Fruit fly (Drosophila melanogaster): Measurements from ENCODE around the gene CG14540.
A peak's percentile ranks its signal among the peaks of the same experiment; 100 is the strongest.

Gene CG14540

DNA sequence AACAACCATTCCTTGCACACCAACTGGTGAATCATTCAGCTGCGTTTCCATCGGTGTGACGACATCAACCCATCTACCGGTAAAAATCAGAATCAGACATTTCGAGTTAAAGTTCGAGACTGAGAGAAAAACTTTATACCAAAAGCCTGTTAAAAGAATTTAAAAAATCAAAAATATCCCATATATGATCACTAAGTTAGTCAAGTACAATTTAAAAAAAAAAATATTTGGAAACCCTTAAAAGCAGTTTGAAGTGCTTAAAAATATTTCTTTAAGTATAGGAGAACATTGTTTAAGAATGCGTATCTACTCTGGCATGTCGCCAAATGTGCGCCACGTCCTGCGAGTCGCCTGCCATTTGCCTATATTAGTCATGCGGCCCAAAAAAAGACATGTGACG lies 9.4 kb downstream of the CG14540 start:
- TF ChIP-seq toe (GFP tag; optimal IDR thresholded peaks at IDR 0.05) = no peak
- no peak for TF ChIP-seq CG7101 (tag; optimal IDR thresholded peaks at IDR 0.05)
- TF ChIP-seq kay (GFP tag; ENCODE audit: borderline replicate concordance) = no peak
- no peak for TF ChIP-seq CG5204 (GFP tag; optimal IDR thresholded peaks at IDR 0.05)
- TF ChIP-seq cic (GFP tag; optimal IDR thresholded peaks at IDR 0.05) = no peak
- TF ChIP-seq CG11617 (GFP tag; optimal IDR thresholded peaks at IDR 0.05) = no peak
- TF ChIP-seq cnc (optimal IDR thresholded peaks at IDR 0.05) = no peak
- no peak for TF ChIP-seq CG14711 (tag; optimal IDR thresholded peaks at IDR 0.05)
- TF ChIP-seq Crg-1 (GFP tag; optimal IDR thresholded peaks at IDR 0.05) = no peak
- TF ChIP-seq CG7045 (GFP tag; optimal IDR thresholded peaks at IDR 0.05) = no peak
- no peak for TF ChIP-seq CG1620 (GFP tag; optimal IDR thresholded peaks at IDR 0.05)
- TF ChIP-seq bab1 (GFP tag; optimal IDR thresholded peaks at IDR 0.05) = no peak
- TF ChIP-seq Hr96 (GFP tag; optimal IDR thresholded peaks at IDR 0.05) = no peak
- TF ChIP-seq CG12768 (GFP tag; optimal IDR thresholded peaks at IDR 0.05) = no peak
- no peak for TF ChIP-seq tj (GFP tag; optimal IDR thresholded peaks at IDR 0.05)
- no peak for TF ChIP-seq Clk (GFP tag; optimal IDR thresholded peaks at IDR 0.05)
- no peak for TF ChIP-seq ovo (GFP tag; optimal IDR thresholded peaks at IDR 0.05)
- no peak for TF ChIP-seq pad (GFP tag; optimal IDR thresholded peaks at IDR 0.05)

- TF ChIP-seq cic (GFP tag; optimal IDR thresholded peaks at IDR 0.05) = peak; percentile 34
- TF ChIP-seq CG14711 (tag; optimal IDR thresholded peaks at IDR 0.05) = no peak
- no peak for TF ChIP-seq kay (GFP tag; ENCODE audit: borderline replicate concordance)
These were observed 9.8 kb downstream of the CG14540 start for dm6 chr3R:25968915-25969314.

dm6 chr3R:25969780-25970179 lies 10.7 kb downstream of the CG14540 start, which contains the start of gene fid:
Gene fid, plus strand, starts transcription at chr3R:25970080.
- no peak for TF ChIP-seq toe (GFP tag; optimal IDR thresholded peaks at IDR 0.05)
- no peak for TF ChIP-seq CG11617 (GFP tag; optimal IDR thresholded peaks at IDR 0.05)
- TF ChIP-seq CG1620 (GFP tag; optimal IDR thresholded peaks at IDR 0.05) = no peak
- TF ChIP-seq CG5204 (GFP tag; optimal IDR thresholded peaks at IDR 0.05) = no peak
- no peak for TF ChIP-seq kay (GFP tag; ENCODE audit: borderline replicate concordance)
- TF ChIP-seq Hr96 (GFP tag; optimal IDR thresholded peaks at IDR 0.05) = no peak
- no peak for TF ChIP-seq CG33017 (tag; optimal IDR thresholded peaks at IDR 0.05)
- no peak for TF ChIP-seq CG7101 (tag; optimal IDR thresholded peaks at IDR 0.05)
- TF ChIP-seq CG14711 (tag; optimal IDR thresholded peaks at IDR 0.05) = no peak
- TF ChIP-seq Clk (GFP tag; optimal IDR thresholded peaks at IDR 0.05) = no peak
- no peak for TF ChIP-seq Mnt (GFP tag; optimal IDR thresholded peaks at IDR 0.05)
- TF ChIP-seq cic (GFP tag; optimal IDR thresholded peaks at IDR 0.05) = no peak
- no peak for TF ChIP-seq CG12768 (GFP tag; optimal IDR thresholded peaks at IDR 0.05)
- TF ChIP-seq pad (GFP tag; optimal IDR thresholded peaks at IDR 0.05) = no peak
- TF ChIP-seq CG7045 (GFP tag; optimal IDR thresholded peaks at IDR 0.05) = no peak
- TF ChIP-seq tj (GFP tag; optimal IDR thresholded peaks at IDR 0.05) = no peak
- TF ChIP-seq ovo (GFP tag; optimal IDR thresholded peaks at IDR 0.05) = no peak
- TF ChIP-seq bab1 (GFP tag; optimal IDR thresholded peaks at IDR 0.05) = no peak

DNA sequence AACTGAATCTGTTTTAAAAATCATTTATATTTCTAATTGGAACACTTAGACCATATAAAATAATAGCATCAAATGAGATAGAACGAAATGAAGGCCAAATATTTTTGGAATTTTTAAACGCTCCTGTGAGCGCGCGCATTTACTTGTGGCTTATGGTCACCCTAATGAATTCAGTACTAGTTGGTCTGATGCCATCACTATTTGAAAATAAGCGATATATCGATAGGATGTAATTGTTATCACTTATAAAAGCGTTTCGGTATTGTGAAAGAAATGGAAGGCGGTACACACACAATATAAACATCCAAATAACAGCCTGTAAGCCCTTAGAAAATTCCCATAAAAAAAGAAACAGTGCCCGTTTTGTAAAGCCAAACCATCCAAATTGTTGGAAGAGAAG lies 23.7 kb downstream of the CG14540 start, which contains the start of gene Nf1:
Nf1 (plus strand) TSS at position 280 of the 400 bp plus-strand sequence.
- no peak for TF ChIP-seq cnc (optimal IDR thresholded peaks at IDR 0.05)
- no peak for TF ChIP-seq cic (GFP tag; optimal IDR thresholded peaks at IDR 0.05)
- TF ChIP-seq bab1 (GFP tag; optimal IDR thresholded peaks at IDR 0.05) = no peak
- TF ChIP-seq CG12768 (GFP tag; optimal IDR thresholded peaks at IDR 0.05) = no peak
- TF ChIP-seq tj (GFP tag; optimal IDR thresholded peaks at IDR 0.05) = no peak
- no peak for TF ChIP-seq Clk (GFP tag; optimal IDR thresholded peaks at IDR 0.05)
- no peak for TF ChIP-seq Crg-1 (GFP tag; optimal IDR thresholded peaks at IDR 0.05)
- TF ChIP-seq CG14711 (tag; optimal IDR thresholded peaks at IDR 0.05) = no peak
- TF ChIP-seq CG11617 (GFP tag; optimal IDR thresholded peaks at IDR 0.05) = no peak
- no peak for TF ChIP-seq CG7101 (tag; optimal IDR thresholded peaks at IDR 0.05)
- no peak for TF ChIP-seq pad (GFP tag; optimal IDR thresholded peaks at IDR 0.05)
- TF ChIP-seq toe (GFP tag; optimal IDR thresholded peaks at IDR 0.05) = no peak
- no peak for TF ChIP-seq CG1620 (GFP tag; optimal IDR thresholded peaks at IDR 0.05)
- TF ChIP-seq Mnt (GFP tag; optimal IDR thresholded peaks at IDR 0.05) = no peak
- TF ChIP-seq CG33017 (tag; optimal IDR thresholded peaks at IDR 0.05) = no peak
- no peak for TF ChIP-seq kay (GFP tag; ENCODE audit: borderline replicate concordance)
- TF ChIP-seq CG7045 (GFP tag; optimal IDR thresholded peaks at IDR 0.05) = no peak

DNA sequence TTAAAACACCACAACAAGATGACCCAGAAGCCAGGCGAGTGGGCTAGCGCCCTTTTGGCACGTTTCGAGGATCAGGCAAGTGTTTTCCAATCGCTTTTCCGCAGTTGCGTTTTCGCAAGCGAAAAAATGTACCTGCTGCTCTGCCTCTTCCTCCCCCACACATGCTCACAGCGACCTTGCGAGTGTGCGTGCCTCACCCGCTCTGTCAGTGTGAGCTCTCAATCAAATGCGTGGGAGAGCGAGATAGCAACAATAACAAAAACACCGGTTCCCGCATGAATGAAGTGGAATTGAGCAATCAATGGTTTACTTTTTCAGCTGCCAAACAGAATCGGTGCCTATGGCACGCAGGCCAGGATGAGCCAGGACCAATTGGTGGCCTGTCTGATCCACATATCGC lies 24.2 kb downstream of the CG14540 start:
- no peak for TF ChIP-seq Crg-1 (GFP tag; optimal IDR thresholded peaks at IDR 0.05)
- no peak for TF ChIP-seq CG1620 (GFP tag; optimal IDR thresholded peaks at IDR 0.05)
- no peak for TF ChIP-seq ovo (GFP tag; optimal IDR thresholded peaks at IDR 0.05)
- no peak for TF ChIP-seq pad (GFP tag; optimal IDR thresholded peaks at IDR 0.05)
- no peak for TF ChIP-seq tj (GFP tag; optimal IDR thresholded peaks at IDR 0.05)
- TF ChIP-seq CG14711 (tag; optimal IDR thresholded peaks at IDR 0.05) = no peak
- no peak for TF ChIP-seq CG33017 (tag; optimal IDR thresholded peaks at IDR 0.05)
- no peak for TF ChIP-seq CG11617 (GFP tag; optimal IDR thresholded peaks at IDR 0.05)
- no peak for TF ChIP-seq Clk (GFP tag; optimal IDR thresholded peaks at IDR 0.05)
- TF ChIP-seq kay (GFP tag; ENCODE audit: borderline replicate concordance) = no peak
- TF ChIP-seq CG12768 (GFP tag; optimal IDR thresholded peaks at IDR 0.05) = no peak
- no peak for TF ChIP-seq Mnt (GFP tag; optimal IDR thresholded peaks at IDR 0.05)
- TF ChIP-seq cic (GFP tag; optimal IDR thresholded peaks at IDR 0.05) = no peak
- no peak for TF ChIP-seq toe (GFP tag; optimal IDR thresholded peaks at IDR 0.05)

DNA sequence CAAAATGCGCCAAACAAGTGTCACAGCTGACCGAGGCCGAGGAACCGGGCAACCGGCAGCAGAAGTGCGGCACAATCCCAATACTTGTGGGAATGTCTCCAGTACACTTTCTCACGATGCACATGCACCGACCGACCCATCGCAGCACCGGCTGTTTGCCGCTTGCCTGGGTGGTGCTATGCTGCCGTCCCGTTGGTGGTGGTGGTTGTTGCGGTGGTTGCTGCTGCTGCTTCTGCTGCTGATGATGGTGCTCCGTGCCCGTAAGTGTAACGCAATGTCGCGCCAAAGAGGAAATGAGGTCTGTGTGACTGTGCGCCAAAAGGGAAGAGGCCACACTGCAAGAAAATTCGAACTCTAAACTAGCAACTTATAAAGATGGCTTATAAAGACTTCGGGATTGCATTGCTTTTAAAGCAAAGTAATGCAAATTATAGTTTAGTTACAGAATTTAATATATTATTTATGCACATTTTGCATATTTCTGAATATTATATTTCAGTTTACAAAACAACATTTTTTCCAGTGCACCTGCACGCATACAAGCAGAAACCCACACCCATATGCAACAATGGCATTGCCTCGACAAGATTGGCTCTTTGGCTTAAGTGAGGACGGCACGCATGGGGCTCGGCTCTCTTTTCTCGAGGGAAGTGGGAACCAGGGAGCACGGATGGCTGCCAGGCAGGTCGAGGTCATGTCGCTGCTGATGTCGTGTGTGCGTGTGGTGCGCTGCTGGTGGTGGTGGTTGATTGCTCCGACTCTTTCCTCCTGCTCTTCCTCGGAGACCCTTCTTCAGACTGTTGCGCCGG lies 37.3 kb downstream of the CG14540 start, which contains the start of gene CG43116:
CG43116 (minus strand) TSS at position 800 of the 809 bp plus-strand sequence.
- no peak for TF ChIP-seq ovo (GFP tag; optimal IDR thresholded peaks at IDR 0.05)
- TF ChIP-seq cic (GFP tag; optimal IDR thresholded peaks at IDR 0.05) = no peak
- no peak for TF ChIP-seq Mnt (GFP tag; optimal IDR thresholded peaks at IDR 0.05)
- no peak for TF ChIP-seq cnc (optimal IDR thresholded peaks at IDR 0.05)
- TF ChIP-seq CG5204 (GFP tag; optimal IDR thresholded peaks at IDR 0.05) = no peak
